Worm (Caenorhabditis elegans) whole organism, L4 larva: ENCODE data around the gene syp-1.

Experiments
- F10B5.3 ChIP-seq: sonication (generic microtip); optimal IDR thresholded peaks from 2 replicates; lab custom pipeline; 2016; ENCODE audit warnings: mild to moderate bottlenecking, missing genetic modification characterization, missing compliant biosample characterization
- F49E8.2 ChIP-seq: sonication (generic microtip); optimal IDR thresholded peaks from 2 replicates; lab custom pipeline; 2016; ENCODE audit warnings: missing compliant biosample characterization, mild to moderate bottlenecking, missing genetic modification characterization, borderline replicate concordance
- T20F7.1 ChIP-seq: fragments of 200-800 bp; sonication (Bioruptor generic); optimal IDR thresholded peaks from 2 replicates; lab custom pipeline; 2018; ENCODE audit warnings: mild to moderate bottlenecking, missing genetic modification characterization, missing compliant biosample characterization
- Y75B8A.6 ChIP-seq: fragments of 200-800 bp; sonication (Bioruptor generic); IDR thresholded peaks from 2 replicates; pipeline ENCODE4 v1.3.6; 2022; ENCODE audit warnings: missing genetic modification reagents, missing genetic modification characterization, missing compliant biosample characterization
- ZK546.5 ChIP-seq, 2 experiments: sonication (generic microtip); optimal IDR thresholded peaks; 2 replicates each; lab custom pipeline; 2017; ENCODE audit warnings: missing biosample characterization in 2 of 2, missing genetic modification characterization in 2 of 2
- attf-4 ChIP-seq: sonication (generic microtip); optimal IDR thresholded peaks from 3 replicates; lab custom pipeline; 2017; ENCODE audit warnings: missing biosample characterization, missing genetic modification characterization
- ceh-20 ChIP-seq: fragments of 200-800 bp; sonication (Bioruptor generic); IDR thresholded peaks from 2 replicates; pipeline ENCODE4 v1.3.6; 2022; ENCODE audit warnings: missing genetic modification reagents, missing genetic modification characterization, missing compliant biosample characterization
- ceh-32 ChIP-seq: sonication (generic microtip); optimal IDR thresholded peaks from 2 replicates; lab custom pipeline; 2016; ENCODE audit warnings: mild to moderate bottlenecking, missing genetic modification characterization, missing compliant biosample characterization; ENCODE audit not compliant: poor library complexity
- ceh-82 ChIP-seq: sonication (generic microtip); optimal IDR thresholded peaks from 2 replicates; lab custom pipeline; 2017; ENCODE audit warnings: missing biosample characterization, missing genetic modification characterization
- ces-1 ChIP-seq: fragments of 150-350 bp; sonication (generic microtip); optimal IDR thresholded peaks from 4 replicates; lab custom pipeline; 2014; ENCODE audit warnings: missing biosample characterization, missing genetic modification reagents, missing genetic modification characterization
- cey-2 ChIP-seq: sonication (generic microtip); optimal IDR thresholded peaks from 3 replicates; lab custom pipeline; 2017; ENCODE audit warnings: missing genetic modification characterization, mild to moderate bottlenecking, missing compliant biosample characterization, antibody characterized with exemption, borderline replicate concordance; ENCODE audit not compliant: insufficient read depth
- ctbp-1 ChIP-seq: fragments of 200-800 bp; sonication (Bioruptor generic); IDR thresholded peaks from 2 replicates; pipeline ENCODE4 v1.3.6; 2022; ENCODE audit warnings: missing genetic modification reagents, missing genetic modification characterization, missing compliant biosample characterization
- daf-12 ChIP-seq: fragments of 150-350 bp; optimal IDR thresholded peaks from 2 replicates; lab custom pipeline; 2014; ENCODE audit warnings: missing biosample characterization, missing genetic modification reagents, missing genetic modification characterization
- daf-16 ChIP-seq, 3 experiments: sonication (generic microtip); optimal IDR thresholded peaks; 2 replicates each; lab custom pipeline; 2016 to 2017; ENCODE audit warnings: missing genetic modification characterization in 3 of 3, missing genetic modification reagents in 3 of 3, mild to moderate bottlenecking in 2 of 3, missing compliant biosample characterization in 2 of 3, missing biosample characterization in 1 of 3, moderate library complexity in 1 of 3
- daf-8 ChIP-seq: fragments of 200-800 bp; sonication (Bioruptor generic); IDR thresholded peaks from 2 replicates; pipeline ENCODE4 v1.3.6; 2022; ENCODE audit warnings: missing genetic modification characterization, missing compliant biosample characterization
- dmd-6 ChIP-seq: fragments of 200-800 bp; sonication (Bioruptor generic); IDR thresholded peaks from 2 replicates; pipeline ENCODE4 v1.3.6; 2022; ENCODE audit warnings: missing genetic modification reagents, missing genetic modification characterization, missing compliant biosample characterization
- dmd-9 ChIP-seq: fragments of 200-800 bp; sonication (Bioruptor generic); IDR thresholded peaks from 2 replicates; pipeline ENCODE4 v1.3.6; 2022; ENCODE audit warnings: missing genetic modification reagents, missing genetic modification characterization, missing compliant biosample characterization
- dpl-1 ChIP-seq: fragments of 150-350 bp; optimal IDR thresholded peaks from 2 replicates; lab custom pipeline; 2014; ENCODE audit warnings: missing biosample characterization, missing genetic modification reagents, missing genetic modification characterization
- fkh-10 ChIP-seq: fragments of 150-350 bp; optimal IDR thresholded peaks from 2 replicates; lab custom pipeline; 2014; ENCODE audit warnings: missing biosample characterization, missing genetic modification reagents, missing genetic modification characterization
- gei-8 ChIP-seq: fragments of 200-800 bp; sonication (Bioruptor generic); optimal IDR thresholded peaks from 2 replicates; lab custom pipeline; 2018; ENCODE audit warnings: mild to moderate bottlenecking, missing genetic modification characterization, missing compliant biosample characterization
- hlh-11 ChIP-seq: fragments of 200-800 bp; sonication (Bioruptor generic); optimal IDR thresholded peaks from 2 replicates; lab custom pipeline; 2018; ENCODE audit warnings: mild to moderate bottlenecking, missing genetic modification characterization, missing compliant biosample characterization
- hlh-30 ChIP-seq: sonication (generic microtip); optimal IDR thresholded peaks from 2 replicates; lab custom pipeline; 2017; ENCODE audit warnings: antibody characterized with exemption, mild to moderate bottlenecking, missing genetic modification characterization, missing compliant biosample characterization; ENCODE audit not compliant: insufficient read depth
- lim-7 ChIP-seq: fragments of 200-800 bp; sonication (Bioruptor generic); IDR thresholded peaks from 2 replicates; pipeline ENCODE4 v1.3.6; 2022; ENCODE audit warnings: missing genetic modification characterization, missing compliant biosample characterization
- lin-15B ChIP-seq: fragments of 150-350 bp; sonication (generic microtip); optimal IDR thresholded peaks from 3 replicates; lab custom pipeline; 2014; ENCODE audit warnings: missing biosample characterization, missing genetic modification characterization
- lin-29 ChIP-seq: fragments of 200-800 bp; sonication (Bioruptor generic); IDR thresholded peaks from 2 replicates; pipeline ENCODE4 v1.3.6; 2022; ENCODE audit warnings: missing genetic modification reagents, missing genetic modification characterization, missing compliant biosample characterization
- lin-39 ChIP-seq: fragments of 150-350 bp; optimal IDR thresholded peaks from 2 replicates; lab custom pipeline; 2014; ENCODE audit warnings: missing biosample characterization, missing genetic modification reagents, missing genetic modification characterization
- lsy-2 ChIP-seq, 2 experiments: fragments of 150-350 bp in 1 of 2; sonication (generic microtip) in 1 of 2; optimal IDR thresholded peaks; 2 replicates each; lab custom pipeline; 2014 to 2017; ENCODE audit warnings: missing biosample characterization in 2 of 2, missing genetic modification characterization in 2 of 2
- madf-9 ChIP-seq: fragments of 200-800 bp; sonication (Bioruptor generic); conservative IDR thresholded peaks from 2 replicates; pipeline ENCODE4 v1.3.6; 2022; ENCODE audit warnings: missing genetic modification reagents, missing genetic modification characterization, missing compliant biosample characterization
- mdt-29 ChIP-seq: fragments of 200-800 bp; sonication (Bioruptor generic); IDR thresholded peaks from 2 replicates; pipeline ENCODE4 v1.3.6; 2022; ENCODE audit warnings: missing genetic modification reagents, missing genetic modification characterization, missing compliant biosample characterization
- mes-2 ChIP-seq: sonication (generic microtip); optimal IDR thresholded peaks from 2 replicates; lab custom pipeline; 2016; ENCODE audit warnings: missing genotype, mild to moderate bottlenecking, missing genetic modification characterization, missing compliant biosample characterization; ENCODE audit not compliant: poor library complexity, severe bottlenecking
- mxl-2 ChIP-seq: fragments of 200-800 bp; sonication (Bioruptor generic); conservative IDR thresholded peaks from 2 replicates; pipeline ENCODE4 v1.3.6; 2022; ENCODE audit warnings: missing genetic modification reagents, missing genetic modification characterization, missing compliant biosample characterization
- mxl-3 ChIP-seq: fragments of 200-800 bp; sonication (Bioruptor generic); optimal IDR thresholded peaks from 2 replicates; lab custom pipeline; 2018; ENCODE audit warnings: mild to moderate bottlenecking, missing genetic modification characterization, missing compliant biosample characterization
- nhr-10 ChIP-seq: fragments of 150-350 bp; optimal IDR thresholded peaks from 2 replicates; lab custom pipeline; 2014; ENCODE audit warnings: missing biosample characterization, missing genetic modification characterization
- nhr-11 ChIP-seq: fragments of 150-350 bp; optimal IDR thresholded peaks from 2 replicates; lab custom pipeline; 2014; ENCODE audit warnings: missing biosample characterization, missing genetic modification characterization
- nhr-25 ChIP-seq: sonication (generic microtip); optimal IDR thresholded peaks from 2 replicates; lab custom pipeline; 2017; ENCODE audit warnings: missing genetic modification characterization, mild to moderate bottlenecking, missing compliant biosample characterization, antibody characterized with exemption, moderate library complexity, borderline replicate concordance; ENCODE audit not compliant: insufficient read depth
- nhr-41 ChIP-seq: fragments of 200-800 bp; sonication (Bioruptor generic); IDR thresholded peaks from 2 replicates; pipeline ENCODE4 v1.3.6; 2022; ENCODE audit warnings: missing genetic modification reagents, missing genetic modification characterization, missing compliant biosample characterization
- nhr-48 ChIP-seq: sonication (generic microtip); optimal IDR thresholded peaks from 2 replicates; lab custom pipeline; 2016; ENCODE audit warnings: mild to moderate bottlenecking, missing genetic modification characterization, missing compliant biosample characterization
- nhr-6 ChIP-seq: fragments of 150-350 bp; optimal IDR thresholded peaks from 2 replicates; lab custom pipeline; 2014; ENCODE audit warnings: missing biosample characterization, missing genetic modification characterization
- php-3 ChIP-seq: fragments of 200-800 bp; sonication (Bioruptor generic); IDR thresholded peaks from 2 replicates; pipeline ENCODE4 v1.3.6; 2022; ENCODE audit warnings: missing genetic modification reagents, missing genetic modification characterization, missing compliant biosample characterization
- pqm-1 ChIP-seq: sonication (generic microtip); optimal IDR thresholded peaks from 2 replicates; lab custom pipeline; 2017; ENCODE audit warnings: missing biosample characterization, missing genetic modification characterization
- sdz-12 ChIP-seq: fragments of 200-800 bp; sonication (Bioruptor generic); optimal IDR thresholded peaks from 2 replicates; lab custom pipeline; 2018; ENCODE audit warnings: mild to moderate bottlenecking, missing genetic modification characterization, missing compliant biosample characterization
- set-16 ChIP-seq: fragments of 200-800 bp; sonication (Bioruptor generic); IDR thresholded peaks from 2 replicates; pipeline ENCODE4 v1.3.6; 2022; ENCODE audit warnings: missing genetic modification reagents, missing genetic modification characterization, missing compliant biosample characterization
- spr-1 ChIP-seq: sonication (generic microtip); optimal IDR thresholded peaks from 2 replicates; lab custom pipeline; 2016; ENCODE audit warnings: mild to moderate bottlenecking, missing genetic modification characterization, missing compliant biosample characterization
- spr-3 ChIP-seq: fragments of 200-800 bp; sonication (Bioruptor generic); optimal IDR thresholded peaks from 2 replicates; lab custom pipeline; 2018; ENCODE audit warnings: mild to moderate bottlenecking, missing genetic modification characterization, missing compliant biosample characterization
- unc-130 ChIP-seq: sonication (generic microtip); optimal IDR thresholded peaks from 2 replicates; lab custom pipeline; 2016; ENCODE audit warnings: missing genetic modification reagents, missing genetic modification characterization, missing compliant biosample characterization
- zip-2 ChIP-seq: fragments of 150-350 bp; optimal IDR thresholded peaks from 2 replicates; lab custom pipeline; 2014; ENCODE audit warnings: missing biosample characterization, missing genetic modification characterization
- ztf-11 ChIP-seq: fragments of 150-350 bp; optimal IDR thresholded peaks from 2 replicates; lab custom pipeline; 2014; ENCODE audit warnings: missing biosample characterization, missing genetic modification characterization

The syp-1 gene

ce11 chrV:16403974-16404373, at the start of gene syp-1:
syp-1 (plus strand) TSS chrV:16404274.
- no peak for TF ChIP-seq sdz-12 (GFP tag; lab: Kevin White, UChicago)
- TF ChIP-seq attf-4 (tag; lab: Kevin White, UChicago), result no peak
- no peak for TF ChIP-seq ceh-82
- TF ChIP-seq nhr-10 (tag; lab: Kevin White, UChicago), result no peak
- TF ChIP-seq ZK546.5 (tag; optimal IDR thresholded peaks at IDR 0.05; lab: Kevin White, UChicago), result no peak
- TF ChIP-seq dpl-1, result no peak
- TF ChIP-seq hlh-11, result no peak
- no peak for TF ChIP-seq dmd-6
- TF ChIP-seq nhr-48 (tag; lab: Kevin White, UChicago), result no peak
- no peak for TF ChIP-seq pqm-1 (tag; lab: Kevin White, UChicago)
- TF ChIP-seq nhr-11 (tag; lab: Kevin White, UChicago), result no peak
- TF ChIP-seq set-16 (GFP tag; lab: Robert Waterston, UW), result no peak
- TF ChIP-seq daf-8 (GFP tag; lab: Robert Waterston, UW), result no peak
- TF ChIP-seq lin-39 (tag; lab: Kevin White, UChicago), result no peak
- no peak for TF ChIP-seq ctbp-1 (GFP tag; lab: Robert Waterston, UW)
- TF ChIP-seq gei-8, result no peak

DNA sequence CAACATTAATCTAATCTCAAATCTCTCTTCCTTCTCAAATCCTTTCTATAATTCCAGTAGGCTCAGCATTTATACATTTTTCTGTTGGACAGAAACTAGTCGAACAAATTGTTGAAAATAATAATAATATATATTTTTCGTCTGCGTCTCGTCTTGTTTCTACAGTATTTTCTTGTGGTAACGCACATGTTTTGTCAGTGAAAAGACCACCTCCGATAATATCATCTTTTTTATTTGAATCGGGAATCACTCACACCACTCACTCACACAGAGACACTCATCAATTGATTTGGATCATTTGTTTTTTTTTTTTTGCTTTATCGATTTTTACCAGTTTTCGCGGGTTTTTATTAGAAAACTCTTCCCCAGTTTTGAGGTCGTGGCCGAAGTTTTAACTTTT, 49.4 kb upstream of the syp-1 start:
- TF ChIP-seq unc-130 (GFP tag; lab: Kevin White, UChicago) (no peak), dpl-1 (no peak), nhr-48 (tag; lab: Kevin White, UChicago) (no peak), fkh-10 (GFP tag; lab: Kevin White, UChicago) (no peak), nhr-11 (tag; lab: Kevin White, UChicago) (no peak), hlh-30 (tag; lab: Kevin White, UChicago) (peak; percentile 46), lsy-2 (tag; optimal IDR thresholded peaks at IDR 0.05; lab: Kevin White, UChicago) (peak in 1 of 2 experiments; percentile 31), daf-12 (no peak), nhr-25 (tag; lab: Kevin White, UChicago) (no peak), F49E8.2 (tag; lab: Kevin White, UChicago) (no peak), T20F7.1 (no peak), Y75B8A.6 (GFP tag; lab: Robert Waterston, UW) (no peak), cey-2 (no peak), ceh-20 (GFP tag; lab: Robert Waterston, UW) (no peak), spr-1 (tag; lab: Kevin White, UChicago) (no peak), daf-8 (GFP tag; lab: Robert Waterston, UW) (no peak), daf-16 (GFP tag; optimal IDR thresholded peaks at IDR 0.05; lab: Kevin White, UChicago) (no peak), daf-16 (tag; optimal IDR thresholded peaks at IDR 0.05; lab: Kevin White, UChicago) (peak; percentile 12), ces-1 (GFP tag; lab: Kevin White, UChicago) (no peak), mxl-3 (GFP tag; lab: Kevin White, UChicago) (peak; percentile 47), ceh-82 (no peak), spr-3 (GFP tag; lab: Kevin White, UChicago) (no peak), dmd-9 (GFP tag; lab: Robert Waterston, UW) (no peak), mes-2 (tag; lab: Kevin White, UChicago) (no peak), pqm-1 (tag; lab: Kevin White, UChicago) (no peak), lin-15B (tag; lab: Kevin White, UChicago) (no peak), nhr-41 (GFP tag; lab: Robert Waterston, UW) (no peak), zip-2 (no peak), mdt-29 (GFP tag; lab: Robert Waterston, UW) (no peak), F10B5.3 (tag; lab: Kevin White, UChicago) (no peak), lim-7 (no peak), php-3 (GFP tag; lab: Robert Waterston, UW) (no peak), madf-9 (GFP tag; lab: Robert Waterston, UW) (no peak), attf-4 (tag; lab: Kevin White, UChicago) (no peak), gei-8 (no peak), ceh-32 (tag; lab: Kevin White, UChicago) (no peak), mxl-2 (no peak), ztf-11 (tag; lab: Kevin White, UChicago) (no peak), lin-29 (GFP tag; lab: Robert Waterston, UW) (no peak), ctbp-1 (GFP tag; lab: Robert Waterston, UW) (no peak), dmd-6 (no peak), nhr-6 (tag; lab: Kevin White, UChicago) (no peak)
